Worm (Caenorhabditis elegans) whole organism, mixed stage, embryonic: Measurements from ENCODE around the gene srx-113.

Experiments
- blmp-1 ChIP-seq: fragments of 150-350 bp; optimal IDR thresholded peaks from 2 replicates; lab custom pipeline; 2014; ENCODE audit warnings: missing biosample characterization, missing genetic modification characterization
- ces-1 ChIP-seq: fragments of 150-350 bp; optimal IDR thresholded peaks from 2 replicates; lab custom pipeline; 2014; ENCODE audit warnings: missing biosample characterization, missing genetic modification reagents, missing genetic modification characterization
- cnd-1 ChIP-seq: fragments of 200-800 bp; sonication (Bioruptor generic); optimal IDR thresholded peaks from 2 replicates; lab custom pipeline; 2018; ENCODE audit warnings: mild to moderate bottlenecking, missing genetic modification characterization, missing compliant biosample characterization
- elt-3 ChIP-seq: fragments of 150-350 bp; optimal IDR thresholded peaks from 2 replicates; lab custom pipeline; 2014; ENCODE audit warnings: missing biosample characterization, missing genetic modification characterization
- flh-1 ChIP-seq: fragments of 200-800 bp; sonication (Bioruptor generic); optimal IDR thresholded peaks from 2 replicates; lab custom pipeline; 2018; ENCODE audit warnings: mild to moderate bottlenecking, missing genetic modification characterization, moderate library complexity, missing compliant biosample characterization
- lin-13 ChIP-seq: fragments of 150-350 bp; optimal IDR thresholded peaks from 2 replicates; lab custom pipeline; 2014; ENCODE audit warnings: missing biosample characterization, missing genetic modification characterization
- lsy-2 ChIP-seq: fragments of 150-350 bp; optimal IDR thresholded peaks from 2 replicates; lab custom pipeline; 2014; ENCODE audit warnings: missing biosample characterization, missing genetic modification characterization
- nhr-237 ChIP-seq: fragments of 150-350 bp; optimal IDR thresholded peaks from 2 replicates; lab custom pipeline; 2014; ENCODE audit warnings: missing biosample characterization, missing genetic modification characterization
- nhr-28 ChIP-seq: fragments of 150-350 bp; optimal IDR thresholded peaks from 2 replicates; lab custom pipeline; 2014; ENCODE audit warnings: missing biosample characterization, missing genetic modification characterization
- pha-4 ChIP-seq: fragments of 150-350 bp; optimal IDR thresholded peaks from 2 replicates; lab custom pipeline; 2018; ENCODE audit warnings: missing biosample characterization, missing genetic modification reagents, missing genetic modification characterization
- unc-39 ChIP-seq: fragments of 150-350 bp; optimal IDR thresholded peaks from 2 replicates; lab custom pipeline; 2014; ENCODE audit warnings: missing biosample characterization, missing genetic modification characterization
- unc-62 ChIP-seq: fragments of 150-350 bp; optimal IDR thresholded peaks from 2 replicates; lab custom pipeline; 2014; ENCODE audit warnings: missing biosample characterization, missing genetic modification reagents, missing genetic modification characterization
- ztf-11 ChIP-seq: fragments of 150-350 bp; optimal IDR thresholded peaks from 2 replicates; lab custom pipeline; 2014; ENCODE audit warnings: missing biosample characterization, missing genetic modification characterization

DNA sequence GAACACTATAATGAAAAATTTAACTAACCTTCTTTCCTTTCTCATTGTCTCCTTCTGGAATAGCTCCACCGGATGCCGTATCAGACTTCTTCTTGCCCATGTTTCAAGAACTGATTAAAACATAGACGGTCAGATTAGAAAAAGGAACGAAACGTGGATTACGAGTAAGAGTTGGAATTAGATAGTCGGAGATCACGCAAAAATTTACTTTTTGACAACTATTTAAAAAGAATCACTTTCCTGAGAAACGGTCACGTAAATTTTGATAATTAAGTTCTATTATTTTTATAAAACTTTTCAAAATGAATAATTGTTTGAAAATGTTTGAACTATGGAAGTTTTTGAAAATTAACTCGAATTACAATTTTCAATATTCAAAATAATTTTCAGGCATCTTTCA, 19.8 kb downstream of the srx-113 start, which contains the start of gene cyc-2.2:
- no peak for TF ChIP-seq blmp-1 (tag; lab: Kevin White, UChicago)
- TF ChIP-seq cnd-1 = no peak
- TF ChIP-seq ces-1 (GFP tag; lab: Kevin White, UChicago) = no peak
- no peak for TF ChIP-seq ztf-11 (tag; lab: Kevin White, UChicago)
- TF ChIP-seq flh-1 (GFP tag; lab: Kevin White, UChicago) = no peak
- TF ChIP-seq lin-13 (tag; lab: Kevin White, UChicago) = no peak
- no peak for TF ChIP-seq nhr-28 (tag; lab: Kevin White, UChicago)
- no peak for TF ChIP-seq unc-62 (GFP tag; lab: Kevin White, UChicago)
- TF ChIP-seq unc-39 (tag; lab: Kevin White, UChicago) = no peak
- no peak for TF ChIP-seq lsy-2 (tag; lab: Kevin White, UChicago)
- TF ChIP-seq nhr-237 = no peak
- no peak for TF ChIP-seq elt-3 (tag; lab: Kevin White, UChicago)
- TF ChIP-seq pha-4 = no peak
